Fruit fly (Drosophila melanogaster) whole organism, prepupa: ENCODE data around the gene CG6470.

Source experiments
- CG10669 ChIP-seq: fragments of 200-800 bp; sonication (Bioruptor generic); optimal IDR thresholded peaks from 3 replicates; lab custom pipeline; 2018; ENCODE audit warnings: missing biosample characterization, mild to moderate bottlenecking, missing genetic modification characterization, moderate library complexity
- CG11294 ChIP-seq: fragments of 200-800 bp; sonication (Bioruptor generic); IDR thresholded peaks from 2 replicates; pipeline ENCODE4 v1.3.6; 2022; ENCODE audit warnings: missing biosample characterization, missing genetic modification characterization
- CG11762 ChIP-seq: fragments of 200-800 bp; sonication (Bioruptor generic); optimal IDR thresholded peaks from 3 replicates; lab custom pipeline; 2016; ENCODE audit warnings: missing biosample characterization, missing genetic modification characterization; ENCODE audit not compliant: insufficient read depth
- CG11902 ChIP-seq: fragments of 200-800 bp; sonication (Bioruptor generic); optimal IDR thresholded peaks from 3 replicates; lab custom pipeline; 2016; ENCODE audit warnings: missing biosample characterization, missing genetic modification characterization
- CG1621 ChIP-seq: fragments of 200-800 bp; sonication (Bioruptor generic); optimal IDR thresholded peaks from 3 replicates; lab custom pipeline; 2018; ENCODE audit warnings: missing biosample characterization, mild to moderate bottlenecking, missing genetic modification characterization
- CG16779 ChIP-seq: fragments of 200-800 bp; sonication (Bioruptor generic); optimal IDR thresholded peaks from 3 replicates; lab custom pipeline; 2017; ENCODE audit warnings: missing biosample characterization, mild to moderate bottlenecking, missing genetic modification characterization
- CG3032 ChIP-seq: fragments of 200-800 bp; optimal IDR thresholded peaks from 2 replicates; lab custom pipeline; 2019; ENCODE audit warnings: missing biosample characterization, mild to moderate bottlenecking, missing genetic modification characterization, moderate library complexity
- CG31627 ChIP-seq: fragments of 200-800 bp; sonication (Bioruptor generic); optimal IDR thresholded peaks from 3 replicates; lab custom pipeline; 2016; ENCODE audit warnings: missing biosample characterization, missing genetic modification characterization
- CG34406 ChIP-seq: fragments of 200-800 bp; sonication (Bioruptor generic); optimal IDR thresholded peaks from 3 replicates; lab custom pipeline; 2016; ENCODE audit warnings: missing biosample characterization, missing genetic modification characterization
- CG3919 ChIP-seq: fragments of 200-800 bp; sonication (Bioruptor generic); optimal IDR thresholded peaks from 3 replicates; lab custom pipeline; 2016; ENCODE audit warnings: missing biosample characterization, missing genetic modification characterization
- CG6163 ChIP-seq: fragments of 200-800 bp; sonication (Bioruptor generic); IDR thresholded peaks from 3 replicates; pipeline ENCODE4 v1.3.6; 2022; ENCODE audit warnings: missing biosample characterization, missing genetic modification characterization
- CG6792 ChIP-seq: fragments of 200-800 bp; sonication (Bioruptor generic); optimal IDR thresholded peaks from 3 replicates; lab custom pipeline; 2016; ENCODE audit warnings: missing biosample characterization, missing genetic modification characterization
- CG6808 ChIP-seq: fragments of 200-800 bp; sonication (Bioruptor generic); optimal IDR thresholded peaks from 3 replicates; lab custom pipeline; 2017; ENCODE audit warnings: missing biosample characterization, missing genetic modification characterization, mild to moderate bottlenecking, moderate library complexity, missing genetic modification reagents
- CG6854 ChIP-seq: fragments of 200-800 bp; sonication (Bioruptor generic); optimal IDR thresholded peaks from 2 replicates; lab custom pipeline; 2017; ENCODE audit warnings: missing biosample characterization, mild to moderate bottlenecking, missing genetic modification characterization
- CG7368 ChIP-seq: fragments of 200-800 bp; sonication (Bioruptor generic); optimal IDR thresholded peaks from 3 replicates; lab custom pipeline; 2016; ENCODE audit warnings: missing biosample characterization, missing genetic modification characterization
- CG8119 ChIP-seq: fragments of 200-800 bp; sonication (Bioruptor generic); IDR thresholded peaks from 3 replicates; pipeline ENCODE4 v1.3.6; 2022; ENCODE audit warnings: missing biosample characterization, missing genetic modification characterization
- CG8319 ChIP-seq: fragments of 200-800 bp; sonication (Bioruptor generic); optimal IDR thresholded peaks from 3 replicates; lab custom pipeline; 2016; ENCODE audit warnings: missing biosample characterization, missing genetic modification characterization
- CG8632 ChIP-seq: fragments of 200-800 bp; sonication (Bioruptor generic); optimal IDR thresholded peaks from 3 replicates; lab custom pipeline; 2016; ENCODE audit warnings: missing biosample characterization, missing genetic modification characterization
- CG9139 ChIP-seq: fragments of 200-800 bp; sonication (Bioruptor generic); optimal IDR thresholded peaks from 3 replicates; lab custom pipeline; 2017; ENCODE audit warnings: missing biosample characterization, mild to moderate bottlenecking, missing genetic modification characterization
- Eip75B ChIP-seq: fragments of 200-800 bp; sonication (Bioruptor generic); optimal IDR thresholded peaks from 3 replicates; lab custom pipeline; 2016; ENCODE audit warnings: missing biosample characterization, missing genetic modification characterization
- Eip78C ChIP-seq: fragments of 200-800 bp; sonication (Bioruptor generic); peaks from one replicate; lab custom pipeline; 2016; ENCODE audit warnings: missing biosample characterization, missing genetic modification characterization
- Eip93F ChIP-seq: fragments of 200-800 bp; sonication (Bioruptor generic); optimal IDR thresholded peaks from 2 replicates; lab custom pipeline; 2016; ENCODE audit warnings: missing biosample characterization, mild to moderate bottlenecking, missing genetic modification characterization
- Ets21C ChIP-seq: fragments of 200-800 bp; sonication (Bioruptor generic); optimal IDR thresholded peaks from 3 replicates; lab custom pipeline; 2016; ENCODE audit warnings: missing biosample characterization, missing genetic modification characterization
- Ets96B ChIP-seq: fragments of 200-800 bp; optimal IDR thresholded peaks from 2 replicates; lab custom pipeline; 2019; ENCODE audit warnings: missing biosample characterization, mild to moderate bottlenecking, missing genetic modification characterization, moderate library complexity
- Hr38 ChIP-seq: sonication (Bioruptor generic); optimal IDR thresholded peaks from 2 replicates; lab custom pipeline; 2016; ENCODE audit warnings: missing biosample characterization, missing genetic modification characterization
- Hr39 ChIP-seq: fragments of 200-800 bp; sonication (Bioruptor generic); optimal IDR thresholded peaks from 2 replicates; lab custom pipeline; 2016; ENCODE audit warnings: missing biosample characterization, missing genetic modification characterization
- Lpt ChIP-seq: fragments of 200-800 bp; sonication (Bioruptor generic); optimal IDR thresholded peaks from 3 replicates; lab custom pipeline; 2016; ENCODE audit warnings: missing biosample characterization, missing genetic modification characterization
- Met ChIP-seq: fragments of 200-800 bp; sonication (Bioruptor generic); optimal IDR thresholded peaks from 3 replicates; lab custom pipeline; 2016; ENCODE audit warnings: missing biosample characterization, missing genetic modification characterization
- OdsH ChIP-seq: fragments of 200-800 bp; sonication (Bioruptor generic); optimal IDR thresholded peaks from 3 replicates; lab custom pipeline; 2016; ENCODE audit warnings: missing biosample characterization, missing genetic modification characterization
- Smox ChIP-seq: fragments of 200-800 bp; sonication (Bioruptor generic); optimal IDR thresholded peaks from 3 replicates; lab custom pipeline; 2016; ENCODE audit warnings: missing biosample characterization, missing genetic modification characterization
- Sox102F ChIP-seq: fragments of 200-800 bp; sonication (Bioruptor generic); optimal IDR thresholded peaks from 2 replicates; lab custom pipeline; 2016; ENCODE audit warnings: missing biosample characterization, mild to moderate bottlenecking, missing genetic modification characterization
- Sox15 ChIP-seq: fragments of 200-800 bp; sonication (Bioruptor generic); optimal IDR thresholded peaks from 3 replicates; lab custom pipeline; 2016; ENCODE audit warnings: missing biosample characterization, missing genetic modification characterization
- achi ChIP-seq: fragments of 200-800 bp; sonication (Bioruptor generic); optimal IDR thresholded peaks from 3 replicates; lab custom pipeline; 2016; ENCODE audit warnings: missing biosample characterization, missing genetic modification characterization
- acj6 ChIP-seq: fragments of 200-800 bp; sonication (Bioruptor generic); optimal IDR thresholded peaks from 3 replicates; lab custom pipeline; 2016; ENCODE audit warnings: missing biosample characterization, missing genetic modification characterization
- cyc ChIP-seq: fragments of 200-800 bp; sonication (Bioruptor generic); optimal IDR thresholded peaks from 3 replicates; lab custom pipeline; 2016; ENCODE audit warnings: missing biosample characterization, missing genetic modification characterization
- dsx ChIP-seq: fragments of 200-800 bp; optimal IDR thresholded peaks from 3 replicates; lab custom pipeline; 2019; ENCODE audit warnings: missing biosample characterization, mild to moderate bottlenecking, missing genetic modification characterization, moderate library complexity; ENCODE audit not compliant: poor library complexity, severe bottlenecking
- eg ChIP-seq: fragments of 200-800 bp; sonication (Bioruptor generic); IDR thresholded peaks from 3 replicates; pipeline ENCODE4 v1.3.6; 2022; ENCODE audit warnings: missing biosample characterization, missing genetic modification characterization
- fd59A ChIP-seq: fragments of 200-800 bp; sonication (Bioruptor generic); optimal IDR thresholded peaks from 2 replicates; lab custom pipeline; 2017; ENCODE audit warnings: missing biosample characterization, mild to moderate bottlenecking, missing genetic modification characterization, missing genetic modification reagents
- lz ChIP-seq: fragments of 200-800 bp; sonication (Bioruptor generic); optimal IDR thresholded peaks from 3 replicates; lab custom pipeline; 2016; ENCODE audit warnings: missing biosample characterization, missing genetic modification characterization
- net ChIP-seq: fragments of 200-800 bp; sonication (Bioruptor generic); optimal IDR thresholded peaks from 3 replicates; lab custom pipeline; 2016; ENCODE audit warnings: missing biosample characterization, missing genetic modification characterization
- pdm3 ChIP-seq: fragments of 200-800 bp; sonication (Bioruptor generic); optimal IDR thresholded peaks from 3 replicates; lab custom pipeline; 2016; ENCODE audit warnings: missing biosample characterization, missing genetic modification characterization
- salr ChIP-seq, 2 experiments: fragments of 200-800 bp; sonication (Bioruptor generic); optimal IDR thresholded peaks; 3 replicates each; lab custom pipeline; 2016 to 2018; ENCODE audit warnings: missing biosample characterization in 2 of 2, missing genetic modification characterization in 2 of 2, mild to moderate bottlenecking in 1 of 2
- spab ChIP-seq: fragments of 200-800 bp; sonication (Bioruptor generic); optimal IDR thresholded peaks from 2 replicates; lab custom pipeline; 2017; ENCODE audit warnings: missing biosample characterization, mild to moderate bottlenecking, missing genetic modification characterization, missing genetic modification reagents
- ss ChIP-seq, 2 experiments: fragments of 200-800 bp; sonication (Bioruptor generic); optimal IDR thresholded peaks; 2 replicates in 1 of 2; 3 replicates in 1 of 2; lab custom pipeline; 2017 to 2018; ENCODE audit warnings: mild to moderate bottlenecking in 2 of 2, missing biosample characterization in 2 of 2, missing genetic modification characterization in 2 of 2, moderate library complexity in 1 of 2
- svp ChIP-seq: fragments of 200-800 bp; sonication (Bioruptor generic); peaks from one replicate; lab custom pipeline; 2016; ENCODE audit warnings: missing biosample characterization, missing genetic modification characterization
- vri ChIP-seq: fragments of 200-800 bp; sonication (Bioruptor generic); optimal IDR thresholded peaks from 3 replicates; lab custom pipeline; 2016; ENCODE audit warnings: missing biosample characterization, mild to moderate bottlenecking, missing genetic modification characterization

CG6470 gene

DNA sequence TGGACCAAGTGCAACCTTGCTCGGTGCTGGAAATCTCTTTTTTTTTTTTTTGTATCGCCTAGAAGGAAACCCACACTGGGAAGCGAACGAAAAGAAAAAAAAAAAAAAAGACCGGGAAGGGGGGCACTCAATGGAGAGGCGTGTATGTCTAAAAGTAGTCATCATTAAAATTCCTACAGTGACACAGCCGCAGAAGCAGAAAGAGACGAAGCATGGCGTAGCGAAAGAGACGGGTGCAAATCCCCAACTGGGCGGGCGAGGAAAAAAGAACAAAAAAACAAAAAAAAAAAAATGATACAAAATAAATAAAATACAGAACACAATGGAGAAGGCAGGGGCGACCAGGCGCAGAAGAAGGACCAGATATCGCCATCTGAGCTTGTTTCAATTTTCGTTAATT lies 30.1 kb upstream of the CG6470 start:
- TF ChIP-seq CG34406 (GFP tag; lab: Kevin White, UChicago) (peak; percentile 3), net (peak; percentile 42), CG31627 (GFP tag; lab: Kevin White, UChicago) (no peak), svp (peak; percentile 25), OdsH (GFP tag; lab: Kevin White, UChicago) (peak; percentile 2), cyc (no peak), CG6792 (GFP tag; lab: Kevin White, UChicago) (no peak), CG8632 (GFP tag; lab: Kevin White, UChicago) (peak; percentile 16), lz (no peak), achi (GFP tag; lab: Kevin White, UChicago) (peak; percentile 27), Ets96B (tag; lab: Kevin White, UChicago) (peak; percentile 61), fd59A (GFP tag; lab: Kevin White, UChicago) (peak; percentile 45), CG6854 (no peak), Eip78C (GFP tag; lab: Kevin White, UChicago) (peak; percentile 46), CG3919 (GFP tag; lab: Kevin White, UChicago) (peak; percentile 5), CG9139 (peak; percentile 84), dsx (GFP tag; lab: Kevin White, UChicago) (peak; percentile 47), Sox15 (no peak), vri (GFP tag; lab: Kevin White, UChicago) (peak; percentile 6), Eip75B (GFP tag; lab: Kevin White, UChicago) (peak; percentile 27), acj6 (GFP tag; lab: Kevin White, UChicago) (no peak), CG8119 (peak; percentile 36; the same call in 1 of the 3 replicates), Hr38 (no peak), CG10669 (peak; percentile 55), ss (GFP tag; optimal IDR thresholded peaks at IDR 0.05; lab: Kevin White, UChicago) (peak; percentile 79 to 85), CG6163 (GFP tag; lab: Robert Waterston, UW) (peak; percentile 70; the same call in 2 of the 3 replicates), CG11762 (GFP tag; lab: Kevin White, UChicago) (no peak), spab (GFP tag; lab: Kevin White, UChicago) (peak; percentile 73), CG7368 (GFP tag; lab: Kevin White, UChicago) (no peak), salr (GFP tag; optimal IDR thresholded peaks at IDR 0.05; lab: Kevin White, UChicago) (peak; percentile 33 to 53), eg (GFP tag; lab: Robert Waterston, UW) (0 out of 3 replicates have a peak, but pooled peaks have one; percentile 11), Lpt (GFP tag; lab: Kevin White, UChicago) (peak; percentile 26), CG6808 (GFP tag; lab: Kevin White, UChicago) (peak; percentile 80), CG1621 (tag; lab: Kevin White, UChicago) (peak; percentile 52), CG3032 (peak; percentile 42), pdm3 (GFP tag; lab: Kevin White, UChicago) (peak; percentile 7), CG16779 (tag; lab: Kevin White, UChicago) (peak; percentile 45)

DNA sequence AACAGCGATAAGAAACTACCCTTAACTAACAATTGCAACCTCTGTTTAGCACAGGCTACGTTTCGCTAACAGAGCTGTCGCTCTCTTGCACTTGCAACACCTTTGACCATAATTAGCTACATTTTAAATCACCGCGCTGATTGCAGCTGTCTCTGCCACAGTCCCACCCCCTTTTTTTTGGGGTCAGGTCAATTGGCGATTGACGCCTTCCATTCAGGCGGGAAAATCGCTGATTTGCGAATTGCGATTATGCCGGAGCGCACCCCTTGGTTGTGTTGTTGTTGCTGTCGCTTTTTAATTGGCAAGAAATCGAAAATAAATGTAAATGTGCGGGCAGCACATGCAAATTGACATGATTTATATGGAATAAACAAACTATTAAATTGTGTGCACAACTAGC lies 28.7 kb upstream of the CG6470 start:
- TF ChIP-seq svp, result peak; percentile 86
- TF ChIP-seq CG16779 (tag; lab: Kevin White, UChicago), result no peak

dm6 chrX:18541915-18542314 lies 27.2 kb upstream of the CG6470 start:
- no peak for TF ChIP-seq spab (GFP tag; lab: Kevin White, UChicago)
- peak; percentile 60; the same call in 2 of the 3 replicates for TF ChIP-seq CG8119
- peak; percentile 48 for TF ChIP-seq svp
- peak; percentile 20 for TF ChIP-seq Smox
- TF ChIP-seq salr (GFP tag; optimal IDR thresholded peaks at IDR 0.05; lab: Kevin White, UChicago), result peak in 1 of 2 experiments; percentile 46
- TF ChIP-seq OdsH (GFP tag; lab: Kevin White, UChicago), result peak; percentile 49
- TF ChIP-seq CG11762 (GFP tag; lab: Kevin White, UChicago), result no peak
- TF ChIP-seq Met (GFP tag; lab: Kevin White, UChicago), result peak; percentile 33
- peak; percentile 80 for TF ChIP-seq Eip78C (GFP tag; lab: Kevin White, UChicago)
- TF ChIP-seq Lpt (GFP tag; lab: Kevin White, UChicago), result peak; percentile 50
- TF ChIP-seq vri (GFP tag; lab: Kevin White, UChicago), result no peak
- TF ChIP-seq CG8319 (GFP tag; lab: Kevin White, UChicago), result no peak
- TF ChIP-seq fd59A (GFP tag; lab: Kevin White, UChicago), result no peak
- TF ChIP-seq Eip75B (GFP tag; lab: Kevin White, UChicago), result peak; percentile 37
- TF ChIP-seq Hr38, result no peak
- TF ChIP-seq CG31627 (GFP tag; lab: Kevin White, UChicago), result peak; percentile 23
- TF ChIP-seq Sox102F (GFP tag; lab: Kevin White, UChicago), result no peak
- no peak for TF ChIP-seq CG11902 (GFP tag; lab: Kevin White, UChicago)
- TF ChIP-seq CG11294 (GFP tag; lab: Robert Waterston, UW), result peak; percentile 47
- TF ChIP-seq CG6808 (GFP tag; lab: Kevin White, UChicago), result no peak
- TF ChIP-seq Eip93F (GFP tag; lab: Kevin White, UChicago), result no peak
- no peak for TF ChIP-seq ss (GFP tag; optimal IDR thresholded peaks at IDR 0.05; lab: Kevin White, UChicago)
- TF ChIP-seq Ets21C, result peak; percentile 3
- TF ChIP-seq Hr39, result peak; percentile 37
- TF ChIP-seq cyc, result peak; percentile 29
